Fruit fly (Drosophila melanogaster): ENCODE measurements around the gene CCT2.
A peak's percentile ranks its signal among the peaks of the same experiment; 100 is the strongest.

Gene CCT2

dm6 chrX:9041789-9042456 is 47.4 kb upstream of the CCT2 start (continued):
- TF ChIP-seq mld (GFP tag; IDR thresholded peaks at IDR 0.05; ENCODE audit: partially characterized antibody) (no peak), pfk (GFP tag; optimal IDR thresholded peaks at IDR 0.05) (no peak), phol (tag; optimal IDR thresholded peaks at IDR 0.05) (peak; percentile 69), ken (GFP tag; IDR thresholded peaks at IDR 0.05) (peak; percentile 43; the same call in 1 of the 3 replicates), otp (GFP tag; IDR thresholded peaks at IDR 0.05) (no peak), gce (GFP tag; IDR thresholded peaks at IDR 0.05) (no peak), CG10654 (GFP tag; optimal IDR thresholded peaks at IDR 0.05) (no peak), CG12071 (GFP tag; optimal IDR thresholded peaks at IDR 0.05) (no peak), CG32772 (GFP tag; IDR thresholded peaks at IDR 0.05) (0 out of 2 replicates have a peak, but pooled peaks have one; percentile 14), CG18619 (GFP tag; optimal IDR thresholded peaks at IDR 0.05) (peak; percentile 37), Dek (tag; optimal IDR thresholded peaks at IDR 0.05) (no peak), CG15514 (GFP tag; optimal IDR thresholded peaks at IDR 0.05) (no peak), sens (GFP tag) (peak; percentile 94), CG8944 (GFP tag; optimal IDR thresholded peaks at IDR 0.05) (no peak), gem (tag; optimal IDR thresholded peaks at IDR 0.05) (peak; percentile 72), oc (tag; optimal IDR thresholded peaks at IDR 0.05) (no peak), Fer2 (tag; optimal IDR thresholded peaks at IDR 0.05) (no peak), dm (GFP tag; optimal IDR thresholded peaks at IDR 0.05) (no peak), CG7745 (tag; optimal IDR thresholded peaks at IDR 0.05) (no peak), CG8281 (tag; optimal IDR thresholded peaks at IDR 0.05) (peak; percentile 1), z (GFP tag; IDR thresholded peaks at IDR 0.05) (no peak), nau (GFP tag; optimal IDR thresholded peaks at IDR 0.05) (no peak), luna (GFP tag; optimal IDR thresholded peaks at IDR 0.05) (no peak), CG11398 (GFP tag; optimal IDR thresholded peaks at IDR 0.05) (no peak), CG4282 (GFP tag; optimal IDR thresholded peaks at IDR 0.05) (no peak), Dbx (GFP tag; IDR thresholded peaks at IDR 0.05) (no peak), Taf1 (GFP tag; IDR thresholded peaks at IDR 0.05) (no peak), pho (GFP tag; optimal IDR thresholded peaks at IDR 0.05) (no peak), CG12104 (GFP tag; optimal IDR thresholded peaks at IDR 0.05) (no peak), CG12155 (GFP tag; optimal IDR thresholded peaks at IDR 0.05) (no peak), CG11085 (GFP tag; IDR thresholded peaks at IDR 0.05) (no peak), ac (GFP tag; optimal IDR thresholded peaks at IDR 0.05) (no peak), gcm (GFP tag; optimal IDR thresholded peaks at IDR 0.05) (peak; percentile 2), HLH54F (GFP tag; optimal IDR thresholded peaks at IDR 0.05) (no peak), lbe (GFP tag; optimal IDR thresholded peaks at IDR 0.05) (no peak), sd (tag; optimal IDR thresholded peaks at IDR 0.05) (no peak), stwl (tag; optimal IDR thresholded peaks at IDR 0.05) (no peak), scrt (GFP tag; optimal IDR thresholded peaks at IDR 0.05) (no peak), MESR4 (GFP tag; optimal IDR thresholded peaks at IDR 0.05) (no peak), nmo (GFP tag; optimal IDR thresholded peaks at IDR 0.05) (peak; percentile 85), Hr39 (optimal IDR thresholded peaks at IDR 0.05) (no peak), Ptx1 (GFP tag; IDR thresholded peaks at IDR 0.05) (peak; percentile 64), CG12236 (GFP tag; optimal IDR thresholded peaks at IDR 0.05) (peak; percentile 9), CG4617 (GFP tag; optimal IDR thresholded peaks at IDR 0.05; ENCODE audit: borderline replicate concordance) (no peak), Aef1 (GFP tag; IDR thresholded peaks at IDR 0.05) (no peak), CG10366 (GFP tag; IDR thresholded peaks at IDR 0.05) (peak; percentile 38; the same call in 1 of the 2 replicates), CG9437 (GFP tag; optimal IDR thresholded peaks at IDR 0.05) (peak; percentile 67), Doc2 (GFP tag; IDR thresholded peaks at IDR 0.05) (no peak), CG10979 (tag; optimal IDR thresholded peaks at IDR 0.05) (peak; percentile 73), cad (GFP tag; optimal IDR thresholded peaks at IDR 0.05) (no peak), CG3995 (GFP tag; optimal IDR thresholded peaks at IDR 0.05) (no peak)
